Worm (Caenorhabditis elegans) whole organism, mixed stage, embryonic: ENCODE data around the gene C17H12.8.

Experiments
- M03D4.4 ChIP-seq: sonication (generic microtip); optimal IDR thresholded peaks from 2 replicates; lab custom pipeline; 2017; ENCODE audit warnings: mild to moderate bottlenecking, missing genetic modification characterization, missing compliant biosample characterization
- bed-3 ChIP-seq: fragments of 200-800 bp; sonication (Bioruptor generic); optimal IDR thresholded peaks from 3 replicates; lab custom pipeline; 2018; ENCODE audit warnings: mild to moderate bottlenecking, missing genetic modification characterization, moderate library complexity, missing compliant biosample characterization
- blmp-1 ChIP-seq: fragments of 150-350 bp; optimal IDR thresholded peaks from 2 replicates; lab custom pipeline; 2014; ENCODE audit warnings: missing biosample characterization, missing genetic modification characterization
- ceh-39 ChIP-seq: fragments of 150-350 bp; optimal IDR thresholded peaks from 2 replicates; lab custom pipeline; 2014; ENCODE audit warnings: missing biosample characterization, missing genetic modification characterization
- ceh-43 ChIP-seq: fragments of 200-800 bp; sonication (Bioruptor generic); optimal IDR thresholded peaks from 2 replicates; lab custom pipeline; 2018; ENCODE audit warnings: mild to moderate bottlenecking, missing genetic modification characterization, moderate library complexity, missing compliant biosample characterization
- ceh-83 ChIP-seq: fragments of 200-800 bp; sonication (Bioruptor generic); optimal IDR thresholded peaks from 2 replicates; lab custom pipeline; 2018; ENCODE audit warnings: mild to moderate bottlenecking, missing genetic modification characterization, missing compliant biosample characterization
- ces-1 ChIP-seq: fragments of 150-350 bp; optimal IDR thresholded peaks from 2 replicates; lab custom pipeline; 2014; ENCODE audit warnings: missing biosample characterization, missing genetic modification reagents, missing genetic modification characterization
- cnd-1 ChIP-seq: fragments of 200-800 bp; sonication (Bioruptor generic); optimal IDR thresholded peaks from 2 replicates; lab custom pipeline; 2018; ENCODE audit warnings: mild to moderate bottlenecking, missing genetic modification characterization, missing compliant biosample characterization
- drap-1 ChIP-seq: fragments of 200-800 bp; sonication (Bioruptor generic); optimal IDR thresholded peaks from 3 replicates; lab custom pipeline; 2018; ENCODE audit warnings: mild to moderate bottlenecking, missing genetic modification characterization, missing compliant biosample characterization
- elt-1 ChIP-seq: sonication (generic microtip); optimal IDR thresholded peaks from 2 replicates; lab custom pipeline; 2017; ENCODE audit warnings: missing genetic modification characterization, mild to moderate bottlenecking, missing compliant biosample characterization, antibody characterized with exemption, moderate library complexity, borderline replicate concordance; ENCODE audit not compliant: insufficient read depth
- flh-1 ChIP-seq: fragments of 200-800 bp; sonication (Bioruptor generic); optimal IDR thresholded peaks from 2 replicates; lab custom pipeline; 2018; ENCODE audit warnings: mild to moderate bottlenecking, missing genetic modification characterization, moderate library complexity, missing compliant biosample characterization
- ham-2 ChIP-seq: fragments of 200-800 bp; sonication (Bioruptor generic); optimal IDR thresholded peaks from 2 replicates; lab custom pipeline; 2018; ENCODE audit warnings: mild to moderate bottlenecking, missing genetic modification characterization, missing compliant biosample characterization
- hlh-1 ChIP-seq: fragments of 150-350 bp; optimal IDR thresholded peaks from 2 replicates; lab custom pipeline; 2014; ENCODE audit warnings: missing biosample characterization, missing genetic modification reagents, missing genetic modification characterization
- lin-13 ChIP-seq: fragments of 150-350 bp; optimal IDR thresholded peaks from 2 replicates; lab custom pipeline; 2014; ENCODE audit warnings: missing biosample characterization, missing genetic modification characterization
- lin-32 ChIP-seq: fragments of 200-800 bp; sonication (Bioruptor generic); optimal IDR thresholded peaks from 2 replicates; lab custom pipeline; 2018; ENCODE audit warnings: mild to moderate bottlenecking, missing genetic modification characterization, missing compliant biosample characterization
- lsy-2 ChIP-seq: fragments of 150-350 bp; optimal IDR thresholded peaks from 2 replicates; lab custom pipeline; 2014; ENCODE audit warnings: missing biosample characterization, missing genetic modification characterization
- mab-5 ChIP-seq: fragments of 150-350 bp; optimal IDR thresholded peaks from 2 replicates; lab custom pipeline; 2014; ENCODE audit warnings: missing biosample characterization, missing genetic modification characterization
- mls-2 ChIP-seq: sonication (generic microtip); optimal IDR thresholded peaks from 2 replicates; lab custom pipeline; 2016; ENCODE audit warnings: mild to moderate bottlenecking, missing genetic modification characterization, moderate library complexity, missing compliant biosample characterization
- nhr-12 ChIP-seq: fragments of 150-350 bp; optimal IDR thresholded peaks from 2 replicates; lab custom pipeline; 2014; ENCODE audit warnings: missing biosample characterization, missing genetic modification characterization
- nhr-2 ChIP-seq: fragments of 150-350 bp; optimal IDR thresholded peaks from 2 replicates; lab custom pipeline; 2014; ENCODE audit warnings: missing biosample characterization, missing genetic modification characterization
- nhr-237 ChIP-seq: fragments of 150-350 bp; optimal IDR thresholded peaks from 2 replicates; lab custom pipeline; 2014; ENCODE audit warnings: missing biosample characterization, missing genetic modification characterization
- nhr-28 ChIP-seq: fragments of 150-350 bp; optimal IDR thresholded peaks from 2 replicates; lab custom pipeline; 2014; ENCODE audit warnings: missing biosample characterization, missing genetic modification characterization
- nhr-76 ChIP-seq: sonication (generic microtip); optimal IDR thresholded peaks from 2 replicates; lab custom pipeline; 2017; ENCODE audit warnings: missing biosample characterization, missing genetic modification characterization
- pha-4 ChIP-seq: fragments of 150-350 bp; optimal IDR thresholded peaks from 2 replicates; lab custom pipeline; 2018; ENCODE audit warnings: missing biosample characterization, missing genetic modification reagents, missing genetic modification characterization
- sem-2 ChIP-seq: fragments of 200-800 bp; sonication (Bioruptor generic); optimal IDR thresholded peaks from 2 replicates; lab custom pipeline; 2018; ENCODE audit warnings: mild to moderate bottlenecking, missing genetic modification characterization, missing compliant biosample characterization
- snpc-4 ChIP-seq: fragments of 150-350 bp; optimal IDR thresholded peaks from 2 replicates; lab custom pipeline; 2014; ENCODE audit warnings: missing biosample characterization, missing genetic modification characterization
- sptf-1 ChIP-seq: sonication (generic microtip); optimal IDR thresholded peaks from 2 replicates; lab custom pipeline; 2017; ENCODE audit warnings: mild to moderate bottlenecking, missing genetic modification characterization, moderate library complexity, missing compliant biosample characterization
- tbx-8 ChIP-seq: fragments of 200-800 bp; sonication (Bioruptor generic); optimal IDR thresholded peaks from 2 replicates; lab custom pipeline; 2018; ENCODE audit warnings: mild to moderate bottlenecking, missing genetic modification characterization, moderate library complexity, missing compliant biosample characterization
- unc-120 ChIP-seq: sonication (generic microtip); optimal IDR thresholded peaks from 2 replicates; lab custom pipeline; 2017; ENCODE audit warnings: missing genetic modification characterization, missing compliant biosample characterization; ENCODE audit not compliant: poor library complexity, severe bottlenecking
- unc-62 ChIP-seq: fragments of 150-350 bp; optimal IDR thresholded peaks from 2 replicates; lab custom pipeline; 2014; ENCODE audit warnings: missing biosample characterization, missing genetic modification reagents, missing genetic modification characterization
- zip-8 ChIP-seq: fragments of 150-350 bp; optimal IDR thresholded peaks from 2 replicates; lab custom pipeline; 2014; ENCODE audit warnings: missing biosample characterization, missing genetic modification characterization
- ztf-11 ChIP-seq: fragments of 150-350 bp; optimal IDR thresholded peaks from 2 replicates; lab custom pipeline; 2014; ENCODE audit warnings: missing biosample characterization, missing genetic modification characterization

C17H12.8 gene

ce11 chrIV:6818369-6818768 is at the start of gene C17H12.8:
Gene C17H12.8, plus strand, starts transcription at chrIV:6818703.
- TF ChIP-seq nhr-237 (tag; lab: Kevin White, UChicago) (no peak), bed-3 (GFP tag; lab: Kevin White, UChicago) (no peak), lin-32 (no peak), pha-4 (tag; lab: Kevin White, UChicago) (no peak), snpc-4 (tag; lab: Kevin White, UChicago) (no peak)

ce11 chrIV:6770407-6770883 is 48.1 kb upstream of the C17H12.8 start, which contains the start of gene anat-1:
Gene anat-1, plus strand, starts transcription at chrIV:6770833.
- no peak for TF ChIP-seq nhr-2 (tag; lab: Kevin White, UChicago)
- TF ChIP-seq snpc-4 (tag; lab: Kevin White, UChicago): no peak
- no peak for TF ChIP-seq ztf-11 (tag; lab: Kevin White, UChicago)
- no peak for TF ChIP-seq blmp-1 (tag; lab: Kevin White, UChicago)
- no peak for TF ChIP-seq bed-3 (GFP tag; lab: Kevin White, UChicago)
- no peak for TF ChIP-seq sem-2
- TF ChIP-seq lsy-2 (tag; lab: Kevin White, UChicago): no peak
- no peak for TF ChIP-seq nhr-28 (tag; lab: Kevin White, UChicago)
- TF ChIP-seq ham-2 (GFP tag; lab: Kevin White, UChicago): no peak
- TF ChIP-seq ceh-43: no peak

ce11 chrIV:6771556-6771955 is 46.9 kb upstream of the C17H12.8 start:
- TF ChIP-seq nhr-28 (tag; lab: Kevin White, UChicago): no peak
- no peak for TF ChIP-seq lin-32
- no peak for TF ChIP-seq bed-3 (GFP tag; lab: Kevin White, UChicago)
- TF ChIP-seq ceh-43: no peak
- no peak for TF ChIP-seq nhr-12 (tag; lab: Kevin White, UChicago)
- no peak for TF ChIP-seq flh-1 (GFP tag; lab: Kevin White, UChicago)
- no peak for TF ChIP-seq M03D4.4 (tag; lab: Kevin White, UChicago)
- no peak for TF ChIP-seq zip-8 (tag; lab: Kevin White, UChicago)
- TF ChIP-seq ztf-11 (tag; lab: Kevin White, UChicago): no peak
- no peak for TF ChIP-seq nhr-2 (tag; lab: Kevin White, UChicago)
- TF ChIP-seq elt-1: no peak

ce11 chrIV:6777156-6777555 is 41.3 kb upstream of the C17H12.8 start:
- TF ChIP-seq sptf-1 (tag; lab: Kevin White, UChicago): no peak
- no peak for TF ChIP-seq ces-1
- TF ChIP-seq lin-32: no peak
- no peak for TF ChIP-seq ceh-83 (GFP tag; lab: Kevin White, UChicago)
- TF ChIP-seq snpc-4 (tag; lab: Kevin White, UChicago): no peak
- no peak for TF ChIP-seq nhr-237 (tag; lab: Kevin White, UChicago)

ce11 chrIV:6785151-6785550 is 33.4 kb upstream of the C17H12.8 start, which contains the start of gene dyci-1:
Gene dyci-1, minus strand, starts transcription at chrIV:6785272.
- TF ChIP-seq mab-5 (tag; lab: Kevin White, UChicago) (no peak), drap-1 (no peak), hlh-1 (tag; lab: Kevin White, UChicago) (peak; percentile 41), tbx-8 (GFP tag; lab: Kevin White, UChicago) (no peak), lin-32 (no peak), M03D4.4 (tag; lab: Kevin White, UChicago) (no peak), zip-8 (tag; lab: Kevin White, UChicago) (no peak), ceh-39 (tag; lab: Kevin White, UChicago) (no peak), elt-1 (no peak), mls-2 (tag; lab: Kevin White, UChicago) (no peak), unc-62 (GFP tag; lab: Kevin White, UChicago) (no peak), nhr-76 (tag; lab: Kevin White, UChicago) (no peak), flh-1 (GFP tag; lab: Kevin White, UChicago) (no peak), lin-13 (tag; lab: Kevin White, UChicago) (no peak), pha-4 (tag; lab: Kevin White, UChicago) (peak; percentile 38), blmp-1 (tag; lab: Kevin White, UChicago) (no peak), nhr-2 (tag; lab: Kevin White, UChicago) (no peak), nhr-12 (tag; lab: Kevin White, UChicago) (no peak), ces-1 (no peak), cnd-1 (no peak), ztf-11 (tag; lab: Kevin White, UChicago) (no peak), unc-120 (tag; lab: Kevin White, UChicago) (peak; percentile 77), ham-2 (GFP tag; lab: Kevin White, UChicago) (peak; percentile 91), nhr-237 (tag; lab: Kevin White, UChicago) (no peak)
